Fruit fly (Drosophila melanogaster) whole organism: Measurements from ENCODE around the gene CG34303.

Source experiments
- CG8478 ChIP-seq: fragments of >200 bp; optimal IDR thresholded peaks from 2 replicates; lab custom pipeline; 2018; ENCODE audit warnings: inconsistent platforms
- Dll ChIP-seq: fragments of >200 bp; optimal IDR thresholded peaks from 2 replicates; lab custom pipeline; 2017
- EcR ChIP-seq, 2 experiments: fragments of >200 bp; optimal IDR thresholded peaks; 2 replicates each; lab custom pipeline; 2017; ENCODE audit warnings: missing biosample characterization in 2 of 2, missing genetic modification characterization in 2 of 2, missing genetic modification reagents in 2 of 2
- pan ChIP-seq: fragments of >200 bp; optimal IDR thresholded peaks from 2 replicates; lab custom pipeline; 2017
- psq ChIP-seq: fragments of >200 bp; optimal IDR thresholded peaks from 2 replicates; lab custom pipeline; 2017
- usp ChIP-seq: fragments of >200 bp; optimal IDR thresholded peaks from 2 replicates; lab custom pipeline; 2017; ENCODE audit warnings: missing biosample characterization, missing genetic modification characterization, mixed read lengths

Gene CG34303

DNA sequence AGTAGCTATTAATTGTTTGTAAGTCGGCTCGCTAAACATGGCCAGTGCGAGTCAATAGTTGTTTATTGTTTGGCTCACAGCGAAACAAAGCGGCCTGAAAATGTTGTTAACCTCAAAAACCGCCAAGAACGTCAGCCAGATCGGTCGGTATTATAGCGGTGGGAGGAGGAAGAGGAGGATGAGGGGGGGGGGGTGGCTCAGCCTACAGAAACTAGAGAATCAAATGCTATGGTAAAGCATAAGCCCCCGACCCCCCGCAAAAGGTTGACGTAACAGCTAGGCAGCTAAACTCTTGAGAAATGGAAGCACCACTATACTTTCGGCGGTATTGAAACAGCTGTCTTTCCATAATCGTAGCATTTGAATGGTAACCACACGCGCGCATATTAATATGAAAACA, 12.8 kb downstream of the CG34303 start:
- no peak for TF ChIP-seq psq (lab: Kevin White, UChicago)
- TF ChIP-seq EcR (GFP tag; optimal IDR thresholded peaks at IDR 0.05; lab: Kevin White, UChicago) = no peak
- no peak for TF ChIP-seq CG8478 (lab: Kevin White, UChicago)

DNA sequence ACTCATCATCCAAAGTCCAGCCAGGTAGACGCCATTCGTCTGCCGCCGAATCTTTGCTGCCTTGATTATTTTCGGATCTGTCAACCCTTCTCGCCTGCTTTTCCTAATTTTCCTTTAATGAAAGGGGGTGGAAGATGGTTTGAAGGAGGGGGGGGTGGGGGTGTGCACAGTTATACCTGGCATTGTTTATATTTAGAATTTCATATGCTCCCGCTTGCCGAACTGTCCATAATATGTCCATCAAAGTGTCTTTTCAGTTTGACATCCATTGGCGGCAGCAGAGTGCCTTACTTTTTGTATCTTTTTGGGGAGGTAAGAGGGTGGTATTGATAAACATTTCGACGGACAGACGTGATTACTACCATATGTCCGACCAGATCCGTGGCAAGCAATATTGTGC, 13.9 kb downstream of the CG34303 start:
- TF ChIP-seq Dll (lab: Kevin White, UChicago) (no peak), pan (lab: Kevin White, UChicago) (no peak), CG8478 (lab: Kevin White, UChicago) (no peak), usp (GFP tag; lab: Kevin White, UChicago) (no peak), psq (lab: Kevin White, UChicago) (no peak), EcR (GFP tag; optimal IDR thresholded peaks at IDR 0.05; lab: Kevin White, UChicago) (no peak)

DNA sequence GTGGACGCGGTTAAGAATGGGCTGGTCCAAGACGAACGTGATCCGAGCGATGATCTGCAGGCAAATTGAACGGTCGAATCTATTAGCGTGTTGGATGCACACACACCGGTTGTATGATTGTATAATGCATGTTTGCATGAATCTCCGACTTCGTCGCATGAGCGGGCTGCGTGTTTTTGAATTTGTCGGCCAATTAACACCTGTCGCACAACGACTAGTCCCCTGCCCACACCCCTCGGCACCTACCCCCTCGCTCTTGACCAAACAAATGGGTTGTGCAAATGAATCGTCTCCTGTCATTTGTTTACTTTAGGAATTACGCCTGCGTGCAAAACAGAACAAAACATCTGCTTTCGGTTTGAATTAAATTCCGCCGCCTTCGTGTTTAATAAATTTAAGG, 16.7 kb downstream of the CG34303 start:
- TF ChIP-seq psq (lab: Kevin White, UChicago) = no peak
- no peak for TF ChIP-seq usp (GFP tag; lab: Kevin White, UChicago)
- TF ChIP-seq Dll (lab: Kevin White, UChicago) = no peak
- no peak for TF ChIP-seq pan (lab: Kevin White, UChicago)
- TF ChIP-seq EcR (GFP tag; optimal IDR thresholded peaks at IDR 0.05; lab: Kevin White, UChicago) = no peak

DNA sequence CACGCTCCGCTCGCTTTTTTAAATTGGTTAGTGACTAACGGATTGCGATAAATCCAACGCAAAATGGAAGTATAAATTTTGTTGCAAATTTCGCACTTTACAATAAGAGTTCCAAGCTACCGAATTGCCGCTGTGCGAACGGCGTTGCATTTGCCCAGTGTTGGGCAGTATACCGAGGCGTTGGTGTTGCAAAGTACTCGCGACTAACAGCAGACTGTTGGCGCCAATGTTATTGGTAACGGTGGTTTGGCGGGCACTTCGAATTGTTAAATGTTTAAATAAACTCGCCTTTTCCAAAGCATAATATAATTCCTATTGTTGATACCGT, 17.4 kb downstream of the CG34303 start:
- no peak for TF ChIP-seq pan (lab: Kevin White, UChicago)
- TF ChIP-seq usp (GFP tag; lab: Kevin White, UChicago) = no peak
- no peak for TF ChIP-seq Dll (lab: Kevin White, UChicago)
- no peak for TF ChIP-seq EcR (GFP tag; optimal IDR thresholded peaks at IDR 0.05; lab: Kevin White, UChicago)
- TF ChIP-seq CG8478 (lab: Kevin White, UChicago) = no peak
- no peak for TF ChIP-seq psq (lab: Kevin White, UChicago)

DNA sequence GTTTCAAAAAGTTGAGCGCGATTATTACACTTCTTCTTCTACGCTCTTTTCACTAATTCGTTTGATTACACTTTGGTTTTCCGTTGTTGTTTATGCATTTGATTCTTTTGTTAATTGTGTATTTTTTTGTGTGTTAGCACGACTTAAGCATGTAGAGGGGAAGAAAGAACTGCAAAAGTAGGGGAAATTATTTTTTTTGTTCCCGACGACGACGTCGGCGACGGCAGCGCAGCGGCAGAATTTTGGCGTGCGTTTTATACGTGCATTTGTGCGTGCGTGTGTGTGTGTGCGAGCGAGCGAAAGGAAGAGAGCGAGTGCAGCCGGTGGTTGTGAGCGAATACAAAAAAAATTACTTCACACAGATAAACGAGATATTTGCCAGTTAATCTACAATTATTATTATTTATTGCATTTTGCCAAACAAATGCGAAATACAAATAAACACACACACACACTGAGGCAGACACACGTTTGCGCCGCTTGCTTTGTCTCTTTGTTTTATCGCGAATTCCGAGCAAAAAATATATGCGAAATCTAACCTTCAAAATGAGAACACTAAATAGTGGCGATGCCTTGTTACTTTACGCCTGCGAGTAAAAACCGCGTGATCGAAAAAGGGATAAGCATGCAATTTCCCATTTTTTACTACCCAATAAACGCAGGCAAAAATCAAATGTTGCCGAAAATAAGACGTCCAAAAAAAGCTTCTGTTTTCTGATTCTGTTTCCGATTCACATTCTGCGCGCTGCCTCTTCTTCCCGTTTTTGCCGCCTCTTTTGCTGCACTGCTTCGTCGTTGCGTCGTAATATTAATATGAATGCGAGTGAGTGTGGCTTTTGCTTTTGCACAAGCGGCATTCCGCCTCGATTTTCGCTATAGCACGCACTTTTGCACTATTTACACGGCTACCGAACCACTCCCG, 18.0 kb downstream of the CG34303 start:
- peak; percentile 32 for TF ChIP-seq CG8478 (lab: Kevin White, UChicago)
- no peak for TF ChIP-seq EcR (GFP tag; optimal IDR thresholded peaks at IDR 0.05; lab: Kevin White, UChicago)
- peak; percentile 32 for TF ChIP-seq psq (lab: Kevin White, UChicago)

DNA sequence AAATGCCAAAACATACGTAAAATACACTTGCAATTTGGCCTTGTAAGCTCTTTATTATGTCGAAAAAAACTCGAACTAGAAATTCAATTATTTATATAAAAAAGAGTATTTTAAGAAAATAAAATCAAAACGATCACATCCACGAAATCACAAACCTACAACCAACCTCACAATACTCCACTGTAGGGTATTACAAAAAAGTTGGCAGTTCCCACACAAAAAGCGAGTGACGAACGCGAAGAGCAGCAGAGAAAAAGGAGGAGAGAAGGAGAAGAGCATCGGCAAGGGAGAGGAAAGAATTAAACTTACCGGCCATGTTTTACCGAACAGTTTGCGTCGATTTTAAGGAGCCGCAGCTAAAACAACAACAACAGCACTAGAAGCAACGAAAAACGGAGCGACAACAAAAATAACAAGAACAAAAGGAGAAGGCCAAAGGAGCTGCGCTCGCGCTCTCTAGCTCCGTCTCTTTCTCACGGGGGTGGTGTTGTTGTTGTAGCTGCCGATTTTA, 18.7 kb downstream of the CG34303 start:
- TF ChIP-seq psq (lab: Kevin White, UChicago) = no peak
- no peak for TF ChIP-seq CG8478 (lab: Kevin White, UChicago)
- no peak for TF ChIP-seq Dll (lab: Kevin White, UChicago)
- no peak for TF ChIP-seq pan (lab: Kevin White, UChicago)
- no peak for TF ChIP-seq usp (GFP tag; lab: Kevin White, UChicago)
- no peak for TF ChIP-seq EcR (GFP tag; optimal IDR thresholded peaks at IDR 0.05; lab: Kevin White, UChicago)

DNA sequence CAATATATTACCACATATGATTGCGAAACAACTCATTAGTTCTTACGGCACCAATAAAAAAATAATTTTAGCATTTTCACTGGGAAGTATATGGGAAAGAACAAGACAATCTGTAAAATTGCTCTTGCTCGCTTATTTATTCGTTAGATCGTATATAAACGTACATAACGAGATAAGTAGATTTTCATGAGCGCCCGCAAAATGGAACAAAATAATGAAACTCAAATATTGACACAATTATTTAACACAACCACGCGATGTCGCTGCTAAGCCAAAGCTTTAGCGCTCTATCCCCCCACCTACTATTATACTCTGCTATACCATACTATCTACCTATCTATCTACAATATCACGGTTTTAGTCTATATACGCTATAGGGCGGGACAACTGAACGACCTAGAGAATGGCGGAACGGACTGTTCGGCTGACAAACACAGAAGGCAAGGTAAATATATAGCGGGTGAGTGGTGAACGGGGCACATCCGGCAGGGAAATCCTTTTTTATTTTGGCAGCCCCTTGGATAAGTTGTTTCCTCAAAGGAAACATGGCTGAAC, 20.6 kb downstream of the CG34303 start:
- TF ChIP-seq Dll (lab: Kevin White, UChicago) (no peak), psq (lab: Kevin White, UChicago) (no peak), EcR (GFP tag; optimal IDR thresholded peaks at IDR 0.05; lab: Kevin White, UChicago) (no peak), usp (GFP tag; lab: Kevin White, UChicago) (no peak), CG8478 (lab: Kevin White, UChicago) (no peak), pan (lab: Kevin White, UChicago) (no peak)

DNA sequence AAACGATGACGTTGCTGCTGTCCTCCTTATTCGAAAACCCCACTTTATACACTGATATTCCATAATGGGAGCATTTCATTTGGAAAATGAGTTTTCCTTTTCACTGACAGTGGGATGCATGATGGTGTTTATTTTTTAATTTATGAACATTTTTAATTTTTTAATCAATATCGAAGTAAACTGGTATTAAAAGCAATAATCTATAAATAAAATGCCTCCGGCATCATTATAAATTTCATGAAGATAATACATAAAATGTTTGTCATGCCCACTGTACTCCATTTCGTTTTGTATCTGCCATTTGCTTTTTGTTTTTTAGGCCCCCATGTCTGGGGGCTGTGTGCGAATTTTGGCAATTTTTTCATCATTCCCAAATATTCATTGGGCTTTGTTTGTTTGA, 21.6 kb downstream of the CG34303 start:
- no peak for TF ChIP-seq Dll (lab: Kevin White, UChicago)
- no peak for TF ChIP-seq psq (lab: Kevin White, UChicago)

DNA sequence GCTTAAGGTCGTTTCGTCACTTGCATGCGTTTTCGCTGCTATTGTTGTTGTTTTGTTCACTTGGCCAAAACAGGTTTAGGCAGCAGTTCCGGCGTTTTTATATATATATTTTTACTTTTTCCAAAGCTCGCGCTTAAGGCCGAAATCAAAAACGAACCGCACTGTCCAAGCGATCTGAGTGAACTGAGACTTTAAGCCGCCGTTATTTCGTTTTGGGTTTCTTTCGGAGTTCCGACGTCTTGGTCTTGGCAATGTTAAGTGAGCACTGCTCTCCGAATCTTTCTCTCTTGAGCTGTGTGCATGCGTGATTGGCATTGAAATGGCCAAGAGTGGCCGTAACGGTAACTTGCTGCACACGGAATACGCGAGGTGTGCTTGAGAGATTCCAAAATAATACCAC, 26.2 kb downstream of the CG34303 start, which contains the start of gene knk:
knk (minus strand) TSS at position 188 of the 400 bp plus-strand sequence.
- TF ChIP-seq pan (lab: Kevin White, UChicago) (no peak), EcR (GFP tag; optimal IDR thresholded peaks at IDR 0.05; lab: Kevin White, UChicago) (no peak), usp (GFP tag; lab: Kevin White, UChicago) (no peak), psq (lab: Kevin White, UChicago) (no peak), Dll (lab: Kevin White, UChicago) (no peak), CG8478 (lab: Kevin White, UChicago) (no peak)

DNA sequence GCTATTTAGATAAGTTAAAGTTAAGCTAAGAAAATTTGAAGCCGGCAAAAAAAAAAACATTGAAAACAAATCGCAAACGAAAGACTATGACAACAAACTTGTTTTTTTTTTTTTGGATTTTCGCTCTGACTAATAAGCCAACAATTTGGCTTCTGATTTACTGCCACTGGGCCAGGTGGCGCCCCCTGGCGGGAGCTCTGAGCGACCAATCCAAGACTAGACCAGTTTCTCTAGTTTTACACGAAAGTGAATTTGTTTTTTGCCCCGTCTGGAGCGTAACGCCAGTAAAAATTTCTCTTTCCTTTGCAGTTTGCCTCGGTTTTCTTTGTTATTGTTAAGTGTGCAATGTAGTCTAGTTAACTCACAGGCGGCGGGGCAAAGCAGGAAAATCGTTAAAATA, 26.9 kb downstream of the CG34303 start:
- TF ChIP-seq EcR (GFP tag; optimal IDR thresholded peaks at IDR 0.05; lab: Kevin White, UChicago) (no peak), Dll (lab: Kevin White, UChicago) (no peak), CG8478 (lab: Kevin White, UChicago) (no peak), usp (GFP tag; lab: Kevin White, UChicago) (no peak), psq (lab: Kevin White, UChicago) (no peak), pan (lab: Kevin White, UChicago) (no peak)

DNA sequence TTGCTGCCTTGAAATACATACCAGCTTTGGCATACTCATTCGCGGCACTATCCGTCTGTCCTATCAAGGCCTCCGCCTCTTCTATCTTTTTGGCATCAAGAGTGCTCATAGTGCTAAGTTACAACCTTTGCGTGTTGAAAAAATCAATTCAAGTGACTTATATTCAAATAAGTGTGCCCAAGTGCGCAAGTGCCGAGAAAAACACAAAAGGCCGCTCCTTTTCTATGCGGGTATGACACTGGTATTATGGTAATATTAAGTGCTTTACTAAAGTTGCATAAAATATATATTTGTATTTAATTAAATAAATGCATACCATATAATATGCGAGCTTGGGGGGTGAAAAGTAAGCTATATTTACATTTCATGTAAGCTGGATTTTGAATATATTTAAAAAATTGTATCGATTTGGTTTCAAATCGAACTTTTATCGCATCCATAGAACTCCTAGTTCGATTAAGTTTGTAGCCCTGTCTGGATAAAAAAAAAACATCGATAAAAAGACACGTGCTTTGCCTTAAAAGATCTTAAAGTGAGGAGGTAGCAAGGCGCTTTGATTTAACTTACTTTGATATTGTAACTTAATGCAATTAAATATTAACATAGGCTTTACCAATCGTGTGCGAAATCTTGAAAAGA, 30.3 kb downstream of the CG34303 start, which contains the start of the genes gammaSnap2 and ATPsynepsilonL:
gammaSnap2 (minus strand) TSS at position 135 of the 639 bp plus-strand sequence.
ATPsynepsilonL (plus strand) TSS at position 508 of the 639 bp plus-strand sequence.
- TF ChIP-seq Dll (lab: Kevin White, UChicago) (no peak), usp (GFP tag; lab: Kevin White, UChicago) (no peak), EcR (GFP tag; optimal IDR thresholded peaks at IDR 0.05; lab: Kevin White, UChicago) (no peak), psq (lab: Kevin White, UChicago) (no peak), pan (lab: Kevin White, UChicago) (no peak), CG8478 (lab: Kevin White, UChicago) (no peak)
